1 fruit fly cellular context compared by ENCODE assay signal in the genomic region with DNA sequence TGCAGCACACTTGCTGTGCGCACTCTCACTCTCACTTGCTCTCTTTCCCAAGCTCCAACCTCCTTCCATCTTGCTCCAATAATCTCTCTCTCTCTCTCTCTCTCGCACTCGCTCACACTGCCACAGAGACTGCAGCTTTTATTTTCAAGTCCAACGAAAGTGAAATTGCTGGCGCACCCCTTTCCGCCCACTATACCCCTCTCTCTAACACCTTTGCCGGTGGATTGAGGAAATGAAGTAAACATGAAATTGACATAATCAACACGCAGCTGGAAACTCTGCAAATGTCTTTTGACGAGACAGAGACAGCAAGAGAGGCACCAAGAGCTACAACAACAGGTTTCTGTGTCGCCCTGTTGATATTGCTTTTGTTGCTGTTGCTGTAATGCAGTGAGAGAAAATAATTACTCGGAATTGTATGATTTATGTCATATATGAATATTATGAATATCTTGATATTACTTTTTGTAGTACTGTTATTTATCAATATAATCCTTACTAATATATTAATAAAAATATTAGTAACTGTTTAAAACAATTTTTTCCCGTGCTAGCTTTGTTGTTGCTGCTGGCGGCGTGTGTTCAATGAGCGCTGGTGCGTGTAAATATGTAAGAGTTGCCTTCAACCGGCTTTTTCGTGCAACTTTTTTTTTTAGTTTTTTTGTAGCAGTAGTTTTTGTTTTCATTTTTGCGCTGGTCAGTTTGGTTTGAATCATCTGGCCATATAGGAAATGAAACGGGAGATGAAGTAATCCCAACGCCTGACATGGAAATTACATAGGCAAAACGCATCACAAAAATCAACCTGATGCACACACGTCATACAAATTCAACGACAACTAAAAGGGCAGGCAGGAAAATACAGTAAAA.
TF ChIP-seq lines count a peak whose summit lies in the region.

No protein-coding gene starts in this region.

TF ChIP-seq in whole organism, embryonic, 481 proteins besides CTCF, POLR2A, EP300 and RAD21 (continued from another document and continues in another):
- TF ChIP-seq Hr39 (optimal IDR thresholded peaks at IDR 0.05; lab: Kevin White, UChicago) (no peak), crol (GFP tag; IDR thresholded peaks at IDR 0.05; lab: Robert Waterston, UW) (peak; percentile 78), HLH54F (GFP tag; optimal IDR thresholded peaks at IDR 0.05; lab: Kevin White, UChicago) (no peak), disco-r (GFP tag; optimal IDR thresholded peaks at IDR 0.05; lab: Kevin White, UChicago) (no peak), Xrp1 (GFP tag; IDR thresholded peaks at IDR 0.05; lab: Robert Waterston, UW) (peak; percentile 96), CG10959 (GFP tag; IDR thresholded peaks at IDR 0.05; lab: Robert Waterston, UW) (peak; percentile 87), slp2 (GFP tag; optimal IDR thresholded peaks at IDR 0.05; lab: Kevin White, UChicago) (no peak), CG18764 (GFP tag; optimal IDR thresholded peaks at IDR 0.05; lab: Kevin White, UChicago) (peak; percentile 84), sna (GFP tag; IDR thresholded peaks at IDR 0.05; lab: Robert Waterston, UW; ENCODE audit: partially characterized antibody) (peak; percentile 56), peb (GFP tag; IDR thresholded peaks at IDR 0.05; lab: Robert Waterston, UW) (peak; percentile 86), CG7928 (GFP tag; optimal IDR thresholded peaks at IDR 0.05; lab: Kevin White, UChicago) (peak; percentile 45), CrebB (tag; optimal IDR thresholded peaks at IDR 0.05; lab: Kevin White, UChicago) (peak; percentile 80), CG17612 (GFP tag; IDR thresholded peaks at IDR 0.05; lab: Robert Waterston, UW) (peak; percentile 68), CG14441 (GFP tag; IDR thresholded peaks at IDR 0.05; lab: Robert Waterston, UW) (peak; percentile 92), CG9797 (GFP tag; optimal IDR thresholded peaks at IDR 0.05; lab: Kevin White, UChicago) (peak; percentile 25), Hr3 (GFP tag; optimal IDR thresholded peaks at IDR 0.05; lab: Kevin White, UChicago) (peak; percentile 93), CG10543 (GFP tag; optimal IDR thresholded peaks at IDR 0.05; lab: Kevin White, UChicago) (peak; percentile 27), CG3407 (GFP tag; optimal IDR thresholded peaks at IDR 0.05; lab: Kevin White, UChicago) (peak; percentile 82), pan (optimal IDR thresholded peaks at IDR 0.05; lab: Kevin White, UChicago) (no peak), pan (GFP tag; optimal IDR thresholded peaks at IDR 0.05 in 1 of 2, IDR thresholded peaks at IDR 0.05 in 1 of 2) (peak in 1 of 2 experiments; percentile 94), bbx (GFP tag; IDR thresholded peaks at IDR 0.05; lab: Robert Waterston, UW; ENCODE audit: partially characterized antibody) (peak; percentile 41; the same call in 1 of the 2 replicates), CG13296 (GFP tag; optimal IDR thresholded peaks at IDR 0.05; lab: Kevin White, UChicago) (peak; percentile 82), CG7745 (tag; optimal IDR thresholded peaks at IDR 0.05; lab: Kevin White, UChicago) (peak; percentile 76), tin (GFP tag; optimal IDR thresholded peaks at IDR 0.05; lab: Kevin White, UChicago) (peak; percentile 87), CG1792 (GFP tag; optimal IDR thresholded peaks at IDR 0.05; lab: Kevin White, UChicago) (peak; percentile 14), CG12299 (tag; optimal IDR thresholded peaks at IDR 0.05; lab: Kevin White, UChicago) (peak; percentile 82), CG17802 (tag; optimal IDR thresholded peaks at IDR 0.05; lab: Kevin White, UChicago) (peak; percentile 70), Fer3 (tag; optimal IDR thresholded peaks at IDR 0.05; lab: Kevin White, UChicago) (peak; percentile 89), ssp (GFP tag; IDR thresholded peaks at IDR 0.05; lab: Robert Waterston, UW) (peak; percentile 86), HHEX (GFP tag; optimal IDR thresholded peaks at IDR 0.05; lab: Kevin White, UChicago) (peak; percentile 89), Bteb2 (GFP tag; optimal IDR thresholded peaks at IDR 0.05; lab: Kevin White, UChicago) (peak; percentile 40), dati (GFP tag; IDR thresholded peaks at IDR 0.05; lab: Robert Waterston, UW) (no peak), MESR4 (GFP tag; optimal IDR thresholded peaks at IDR 0.05; lab: Kevin White, UChicago) (peak; percentile 5), lab (GFP tag; optimal IDR thresholded peaks at IDR 0.05; lab: Kevin White, UChicago) (peak; percentile 92), CG4282 (GFP tag; optimal IDR thresholded peaks at IDR 0.05; lab: Kevin White, UChicago) (no peak), Abd-B (GFP tag; optimal IDR thresholded peaks at IDR 0.05; lab: Kevin White, UChicago) (peak; percentile 90), kah (GFP tag; optimal IDR thresholded peaks at IDR 0.05; lab: Kevin White, UChicago) (peak; percentile 91), CG4707 (GFP tag; optimal IDR thresholded peaks at IDR 0.05; lab: Kevin White, UChicago) (peak; percentile 53), dmrt11E (tag; optimal IDR thresholded peaks at IDR 0.05; lab: Kevin White, UChicago) (peak; percentile 90), danr (GFP tag; IDR thresholded peaks at IDR 0.05; lab: Robert Waterston, UW) (peak; percentile 84; the same call in 1 of the 2 replicates), zen2 (GFP tag; IDR thresholded peaks at IDR 0.05; lab: Robert Waterston, UW; ENCODE audit: partially characterized antibody) (0 out of 3 replicates have a peak, but pooled peaks have one; percentile 46), CG6765 (GFP tag; optimal IDR thresholded peaks at IDR 0.05; lab: Kevin White, UChicago) (peak; percentile 66), Asciz (GFP tag; optimal IDR thresholded peaks at IDR 0.05; lab: Kevin White, UChicago) (peak; percentile 92), kni (GFP tag; optimal IDR thresholded peaks at IDR 0.05; lab: Kevin White, UChicago) (peak; percentile 97), wek (GFP tag; optimal IDR thresholded peaks at IDR 0.05; lab: Kevin White, UChicago) (peak; percentile 74), lmd (GFP tag; IDR thresholded peaks at IDR 0.05; lab: Robert Waterston, UW) (peak; percentile 89), mirr (GFP tag; optimal IDR thresholded peaks at IDR 0.05; lab: Kevin White, UChicago) (peak; percentile 62), Lpt (GFP tag; optimal IDR thresholded peaks at IDR 0.05; lab: Kevin White, UChicago) (no peak), org-1 (GFP tag; optimal IDR thresholded peaks at IDR 0.05; lab: Kevin White, UChicago) (peak; percentile 86), Scr (GFP tag; IDR thresholded peaks at IDR 0.05; lab: Robert Waterston, UW; ENCODE audit: partially characterized antibody) (no peak), Doc2 (GFP tag; IDR thresholded peaks at IDR 0.05; lab: Robert Waterston, UW) (no peak), D (optimal IDR thresholded peaks at IDR 0.05; lab: Kevin White, UChicago) (no peak), D (GFP tag; optimal IDR thresholded peaks at IDR 0.05; lab: Kevin White, UChicago) (peak; percentile 90), CG6272 (GFP tag; IDR thresholded peaks at IDR 0.05; lab: Robert Waterston, UW) (peak; percentile 89), jumu (GFP tag; optimal IDR thresholded peaks at IDR 0.05; lab: Kevin White, UChicago) (no peak), toy (GFP tag; IDR thresholded peaks at IDR 0.05; lab: Robert Waterston, UW) (peak; percentile 68), CG32767 (GFP tag; IDR thresholded peaks at IDR 0.05; lab: Robert Waterston, UW) (peak; percentile 92), caup (GFP tag; optimal IDR thresholded peaks at IDR 0.05; lab: Kevin White, UChicago; ENCODE audit: severe bottlenecking) (peak; percentile 83), CG16779 (GFP tag; IDR thresholded peaks at IDR 0.05; lab: Robert Waterston, UW) (no peak; the same call in 1 of the 2 replicates), tna (GFP tag; IDR thresholded peaks at IDR 0.05; lab: Robert Waterston, UW; ENCODE audit: partially characterized antibody) (peak; percentile 9; the same call in 1 of the 2 replicates), unc-4 (GFP tag; IDR thresholded peaks at IDR 0.05; lab: Robert Waterston, UW; ENCODE audit: partially characterized antibody) (no peak), CG9609 (GFP tag; optimal IDR thresholded peaks at IDR 0.05; lab: Kevin White, UChicago) (peak; percentile 19), CG18619 (GFP tag; optimal IDR thresholded peaks at IDR 0.05; lab: Kevin White, UChicago) (peak; percentile 75), Mad (GFP tag; optimal IDR thresholded peaks at IDR 0.05; lab: Kevin White, UChicago) (peak; percentile 48), CG12942 (GFP tag; optimal IDR thresholded peaks at IDR 0.05; lab: Kevin White, UChicago) (peak; percentile 86), Side (GFP tag; optimal IDR thresholded peaks at IDR 0.05; lab: Kevin White, UChicago) (peak; percentile 45), ERR (GFP tag; optimal IDR thresholded peaks at IDR 0.05; lab: Kevin White, UChicago) (no peak), ac (GFP tag; optimal IDR thresholded peaks at IDR 0.05; lab: Kevin White, UChicago) (no peak), C15 (GFP tag; IDR thresholded peaks at IDR 0.05; lab: Robert Waterston, UW) (0 out of 3 replicates have a peak, but pooled peaks have one; percentile 45), Gsc (GFP tag; IDR thresholded peaks at IDR 0.05; lab: Robert Waterston, UW) (peak; percentile 80), lov (optimal IDR thresholded peaks at IDR 0.05; lab: Kevin White, UChicago) (no peak), lov (GFP tag; IDR thresholded peaks at IDR 0.05; lab: Robert Waterston, UW) (peak; percentile 73), Dip3 (GFP tag; optimal IDR thresholded peaks at IDR 0.05; lab: Kevin White, UChicago) (no peak), sqz (GFP tag; optimal IDR thresholded peaks at IDR 0.05; lab: Kevin White, UChicago) (peak; percentile 74), Deaf1 (tag; optimal IDR thresholded peaks at IDR 0.05; lab: Kevin White, UChicago) (peak; percentile 71), sob (GFP tag; IDR thresholded peaks at IDR 0.05; lab: Robert Waterston, UW) (peak; percentile 87), phol (tag; optimal IDR thresholded peaks at IDR 0.05; lab: Kevin White, UChicago) (peak; percentile 95), gce (GFP tag; IDR thresholded peaks at IDR 0.05; lab: Robert Waterston, UW) (peak; percentile 92), ewg (GFP tag; optimal IDR thresholded peaks at IDR 0.05; lab: Kevin White, UChicago) (peak; percentile 81), jigr1 (GFP tag; IDR thresholded peaks at IDR 0.05; lab: Robert Waterston, UW) (peak; percentile 89), ttk (GFP tag; IDR thresholded peaks at IDR 0.05; lab: Robert Waterston, UW) (peak; percentile 95), Dip2 (GFP tag; IDR thresholded peaks at IDR 0.05; lab: Robert Waterston, UW) (no peak), tap (tag; optimal IDR thresholded peaks at IDR 0.05; lab: Kevin White, UChicago) (peak; percentile 93), zfh1 (GFP tag; IDR thresholded peaks at IDR 0.05; lab: Robert Waterston, UW) (peak; percentile 89), gsb-n (tag; optimal IDR thresholded peaks at IDR 0.05; lab: Kevin White, UChicago) (peak; percentile 94), psq (GFP tag; optimal IDR thresholded peaks at IDR 0.05; lab: Kevin White, UChicago) (peak; percentile 80), ems (GFP tag; optimal IDR thresholded peaks at IDR 0.05; lab: Kevin White, UChicago) (peak; percentile 1), Dp (GFP tag; optimal IDR thresholded peaks at IDR 0.05; lab: Kevin White, UChicago) (no peak), CG16863 (GFP tag; optimal IDR thresholded peaks at IDR 0.05; lab: Kevin White, UChicago) (peak; percentile 46), cwo (GFP tag; optimal IDR thresholded peaks at IDR 0.05; lab: Kevin White, UChicago) (peak; percentile 87), Stat92E (GFP tag; optimal IDR thresholded peaks at IDR 0.05; lab: Kevin White, UChicago) (peak in 1 of 3 experiments; percentile 70), CG2712 (tag; optimal IDR thresholded peaks at IDR 0.05; lab: Kevin White, UChicago) (peak; percentile 96), CG7556 (GFP tag; optimal IDR thresholded peaks at IDR 0.05; lab: Kevin White, UChicago) (peak; percentile 92), Hand (GFP tag; optimal IDR thresholded peaks at IDR 0.05; lab: Kevin White, UChicago) (peak; percentile 44), trh (GFP tag; optimal IDR thresholded peaks at IDR 0.05; lab: Kevin White, UChicago) (peak; percentile 77), sens (GFP tag; lab: Kevin White, UChicago) (peak; percentile 85), CG9437 (GFP tag; optimal IDR thresholded peaks at IDR 0.05; lab: Kevin White, UChicago) (peak; percentile 73), CG43689 (GFP tag; IDR thresholded peaks at IDR 0.05; lab: Robert Waterston, UW) (peak; percentile 91), seq (GFP tag; IDR thresholded peaks at IDR 0.05; lab: Robert Waterston, UW) (peak; percentile 85), Dad (GFP tag; optimal IDR thresholded peaks at IDR 0.05; lab: Kevin White, UChicago) (no peak), grn (GFP tag; optimal IDR thresholded peaks at IDR 0.05; lab: Kevin White, UChicago) (peak; percentile 0), CG6854 (GFP tag; optimal IDR thresholded peaks at IDR 0.05; lab: Kevin White, UChicago) (peak; percentile 62), CG4328 (GFP tag; optimal IDR thresholded peaks at IDR 0.05; lab: Kevin White, UChicago) (peak; percentile 34), hb (GFP tag; IDR thresholded peaks at IDR 0.05; lab: Robert Waterston, UW; ENCODE audit: partially characterized antibody) (no peak), Usf (GFP tag; optimal IDR thresholded peaks at IDR 0.05; lab: Kevin White, UChicago) (peak; percentile 53), Drgx (GFP tag; IDR thresholded peaks at IDR 0.05; lab: Robert Waterston, UW) (peak; percentile 94), CG2116 (GFP tag; optimal IDR thresholded peaks at IDR 0.05; lab: Kevin White, UChicago) (peak; percentile 43), CG6791 (GFP tag; IDR thresholded peaks at IDR 0.05; lab: Robert Waterston, UW; ENCODE audit: partially characterized antibody) (0 out of 3 replicates have a peak, but pooled peaks have one; percentile 31), CG10267 (tag; optimal IDR thresholded peaks at IDR 0.05; lab: Kevin White, UChicago) (peak; percentile 86), CG3838 (GFP tag; optimal IDR thresholded peaks at IDR 0.05; lab: Kevin White, UChicago) (peak; percentile 68), CG3726 (GFP tag; IDR thresholded peaks at IDR 0.05; lab: Robert Waterston, UW) (peak; percentile 89), dimm (GFP tag; IDR thresholded peaks at IDR 0.05; lab: Robert Waterston, UW) (peak; percentile 80), CG14667 (GFP tag; IDR thresholded peaks at IDR 0.05; lab: Robert Waterston, UW) (peak; percentile 94), CG8290 (GFP tag; optimal IDR thresholded peaks at IDR 0.05; lab: Kevin White, UChicago) (peak; percentile 74), CG8290 (tag; optimal IDR thresholded peaks at IDR 0.05; lab: Kevin White, UChicago) (peak; percentile 64 to 67), CG8924 (tag; optimal IDR thresholded peaks at IDR 0.05; lab: Kevin White, UChicago) (peak; percentile 95), wor (GFP tag; IDR thresholded peaks at IDR 0.05; lab: Robert Waterston, UW) (peak; percentile 94), ftz-f1 (GFP tag; optimal IDR thresholded peaks at IDR 0.05; lab: Kevin White, UChicago) (no peak), CG17186 (GFP tag; optimal IDR thresholded peaks at IDR 0.05; lab: Kevin White, UChicago) (peak; percentile 56)
